Fruit fly (Drosophila melanogaster) Kc167 (cell line): ENCODE measurements around the gene stg1.

Experiments
- Sin3A ChIP-seq: fragments of >200 bp; optimal IDR thresholded peaks from 2 replicates; lab custom pipeline; 2018; ENCODE audit warnings: missing external identifiers
- h ChIP-seq: fragments of >200 bp; optimal IDR thresholded peaks from 3 replicates; lab custom pipeline; 2018; ENCODE audit warnings: missing external identifiers
- psq ChIP-seq: fragments of >200 bp; optimal IDR thresholded peaks from 2 replicates; lab custom pipeline; 2017; ENCODE audit warnings: missing external identifiers

dm6 chrX:21126790-21127189 lies 33.1 kb downstream of the stg1 start:
- TF ChIP-seq h (lab: Kevin White, UChicago) (no peak), Sin3A (no peak), psq (lab: Kevin White, UChicago) (no peak)
